Worm (Caenorhabditis elegans) whole organism, L1 larva: Measurements from ENCODE around the gene sluh-7.

Experiments
- C16A3.4 ChIP-seq: fragments of 150-350 bp; optimal IDR thresholded peaks from 2 replicates; lab custom pipeline; 2014; ENCODE audit warnings: missing biosample characterization, missing genetic modification characterization
- F16B12.6 ChIP-seq: fragments of 150-350 bp; optimal IDR thresholded peaks from 2 replicates; lab custom pipeline; 2014; ENCODE audit warnings: missing biosample characterization, missing genetic modification characterization
- aha-1 ChIP-seq: fragments of 150-350 bp; optimal IDR thresholded peaks from 2 replicates; lab custom pipeline; 2014; ENCODE audit warnings: missing biosample characterization, missing genetic modification characterization
- blmp-1 ChIP-seq: fragments of 150-350 bp; optimal IDR thresholded peaks from 2 replicates; lab custom pipeline; 2014; ENCODE audit warnings: missing biosample characterization, missing genetic modification characterization
- ceh-8 ChIP-seq: fragments of 200-800 bp; sonication (Bioruptor generic); optimal IDR thresholded peaks from 2 replicates; lab custom pipeline; 2018; ENCODE audit warnings: mild to moderate bottlenecking, missing genetic modification characterization, moderate library complexity, missing compliant biosample characterization
- ceh-82 ChIP-seq, 3 experiments: fragments of 150-350 bp in 1 of 3; sonication (generic microtip) in 2 of 3; optimal IDR thresholded peaks; 2 replicates each; lab custom pipeline; 2014 to 2017; ENCODE audit warnings: missing biosample characterization in 3 of 3, missing genetic modification characterization in 3 of 3
- ceh-88 ChIP-seq: fragments of 200-800 bp; sonication (Bioruptor generic); IDR thresholded peaks from 2 replicates; pipeline ENCODE4 v1.3.6; 2022; ENCODE audit warnings: missing genetic modification characterization, missing compliant biosample characterization
- ces-1 ChIP-seq: fragments of 150-350 bp; optimal IDR thresholded peaks from 2 replicates; lab custom pipeline; 2014; ENCODE audit warnings: missing biosample characterization, missing genetic modification reagents, missing genetic modification characterization
- dpl-1 ChIP-seq, 3 experiments: fragments of 150-350 bp in 2 of 3; sonication (generic microtip) in 1 of 3; optimal IDR thresholded peaks; 2 replicates each; lab custom pipeline; 2014 to 2017; ENCODE audit warnings: missing biosample characterization in 3 of 3, missing genetic modification characterization in 3 of 3, missing genetic modification reagents in 3 of 3
- dsc-1 ChIP-seq: sonication (generic microtip); optimal IDR thresholded peaks from 2 replicates; lab custom pipeline; 2016; ENCODE audit warnings: mild to moderate bottlenecking, missing genetic modification characterization, missing compliant biosample characterization
- efl-1 ChIP-seq, 4 experiments: fragments of 150-350 bp; optimal IDR thresholded peaks in 3 of 4; peaks in 1 of 4; 1 replicate in 1 of 4; 2 replicates in 3 of 4; lab custom pipeline; 2014; ENCODE audit warnings: missing biosample characterization in 2 of 4, missing genetic modification characterization in 2 of 4, missing genetic modification reagents in 2 of 4
- egl-27 ChIP-seq, 2 experiments: fragments of 150-350 bp in 1 of 2; sonication (generic microtip); optimal IDR thresholded peaks; 3 replicates each; lab custom pipeline; 2017 to 2018; ENCODE audit warnings: missing biosample characterization in 2 of 2, missing genetic modification characterization in 2 of 2, missing genetic modification reagents in 2 of 2
- elt-3 ChIP-seq, 6 experiments: fragments of 150-350 bp in 1 of 6; sonication (generic microtip); optimal IDR thresholded peaks; 2 replicates each; lab custom pipeline; 2017 to 2018; ENCODE audit warnings: missing biosample characterization in 6 of 6, missing genetic modification characterization in 6 of 6, inconsistent platforms in 1 of 6
- ets-5 ChIP-seq: fragments of 200-800 bp; sonication (Bioruptor generic); IDR thresholded peaks from 2 replicates; pipeline ENCODE4 v1.3.6; 2022; ENCODE audit warnings: missing genetic modification characterization, missing compliant biosample characterization
- fkh-4 ChIP-seq: sonication (generic microtip); optimal IDR thresholded peaks from 2 replicates; lab custom pipeline; 2016; ENCODE audit warnings: missing compliant biosample characterization, missing genetic modification characterization, borderline replicate concordance
- grh-1 ChIP-seq: fragments of 200-800 bp; sonication (Bioruptor generic); IDR thresholded peaks from 2 replicates; pipeline ENCODE4 v1.3.6; 2022; ENCODE audit warnings: missing genetic modification reagents, missing genetic modification characterization, missing compliant biosample characterization
- hlh-17 ChIP-seq: fragments of 200-800 bp; sonication (Bioruptor generic); optimal IDR thresholded peaks from 2 replicates; lab custom pipeline; 2018; ENCODE audit warnings: missing genetic modification characterization, mild to moderate bottlenecking, missing compliant biosample characterization, moderate library complexity, borderline replicate concordance
- irx-1 ChIP-seq: sonication (generic microtip); optimal IDR thresholded peaks from 2 replicates; lab custom pipeline; 2016; ENCODE audit warnings: missing genetic modification characterization, missing compliant biosample characterization
- jun-1 ChIP-seq: fragments of 150-350 bp; optimal IDR thresholded peaks from 2 replicates; lab custom pipeline; 2014; ENCODE audit warnings: missing biosample characterization, missing genetic modification reagents, missing genetic modification characterization
- lin-13 ChIP-seq: fragments of 150-350 bp; optimal IDR thresholded peaks from 2 replicates; lab custom pipeline; 2014; ENCODE audit warnings: missing biosample characterization, missing genetic modification reagents, missing genetic modification characterization
- lin-14 ChIP-seq: fragments of 200-800 bp; sonication (Bioruptor generic); optimal IDR thresholded peaks from 2 replicates; lab custom pipeline; 2018; ENCODE audit warnings: mild to moderate bottlenecking, missing genetic modification characterization, moderate library complexity, missing compliant biosample characterization
- lin-15B ChIP-seq: fragments of 150-350 bp; sonication (generic microtip); optimal IDR thresholded peaks from 3 replicates; lab custom pipeline; 2014; ENCODE audit warnings: missing biosample characterization, missing genetic modification characterization
- lin-35 ChIP-seq, 2 experiments: fragments of 150-350 bp; optimal IDR thresholded peaks; 2 replicates each; lab custom pipeline; 2014; ENCODE audit warnings: missing biosample characterization in 2 of 2, missing genetic modification characterization in 2 of 2, missing genetic modification reagents in 2 of 2
- lsy-2 ChIP-seq, 2 experiments: fragments of 150-350 bp; optimal IDR thresholded peaks; 2 replicates each; lab custom pipeline; 2014; ENCODE audit warnings: missing biosample characterization in 2 of 2, missing genetic modification characterization in 2 of 2
- mep-1 ChIP-seq: fragments of 150-350 bp; optimal IDR thresholded peaks from 2 replicates; lab custom pipeline; 2014; ENCODE audit warnings: missing biosample characterization, missing genetic modification characterization
- nhr-11 ChIP-seq: fragments of 150-350 bp; optimal IDR thresholded peaks from 2 replicates; lab custom pipeline; 2014; ENCODE audit warnings: missing biosample characterization, missing genetic modification characterization
- nhr-20 ChIP-seq: sonication (generic microtip); optimal IDR thresholded peaks from 2 replicates; lab custom pipeline; 2016; ENCODE audit warnings: mild to moderate bottlenecking, missing genetic modification characterization, missing compliant biosample characterization
- nhr-47 ChIP-seq: sonication (generic microtip); optimal IDR thresholded peaks from 2 replicates; lab custom pipeline; 2016; ENCODE audit warnings: mild to moderate bottlenecking, missing genetic modification characterization, moderate library complexity, missing compliant biosample characterization
- nhr-71 ChIP-seq: sonication (generic microtip); optimal IDR thresholded peaks from 2 replicates; lab custom pipeline; 2016; ENCODE audit warnings: mild to moderate bottlenecking, missing genetic modification characterization, moderate library complexity, missing compliant biosample characterization
- nhr-85 ChIP-seq: sonication (generic microtip); peaks from one replicate; lab custom pipeline; 2016; ENCODE audit warnings: missing genetic modification characterization, inconsistent platforms, missing compliant biosample characterization
- pax-3 ChIP-seq: fragments of 200-800 bp; sonication (Bioruptor generic); optimal IDR thresholded peaks from 2 replicates; lab custom pipeline; 2018; ENCODE audit warnings: mild to moderate bottlenecking, missing genetic modification characterization, moderate library complexity, missing compliant biosample characterization
- rnt-1 ChIP-seq: sonication (generic microtip); optimal IDR thresholded peaks from 2 replicates; lab custom pipeline; 2016; ENCODE audit warnings: mild to moderate bottlenecking, missing genetic modification characterization, moderate library complexity, missing compliant biosample characterization
- skn-1 ChIP-seq: fragments of 150-350 bp; optimal IDR thresholded peaks from 2 replicates; lab custom pipeline; 2014; ENCODE audit warnings: missing biosample characterization, missing genetic modification characterization
- snu-23 ChIP-seq: sonication (generic microtip); optimal IDR thresholded peaks from 2 replicates; lab custom pipeline; 2016; ENCODE audit warnings: missing genetic modification characterization, missing compliant biosample characterization
- sox-4 ChIP-seq: sonication (generic microtip); optimal IDR thresholded peaks from 2 replicates; lab custom pipeline; 2016; ENCODE audit warnings: missing genetic modification characterization, missing compliant biosample characterization
- swsn-7 ChIP-seq: sonication (generic microtip); optimal IDR thresholded peaks from 2 replicates; lab custom pipeline; 2016; ENCODE audit warnings: missing genetic modification characterization, missing compliant biosample characterization
- tbx-2 ChIP-seq: sonication (generic microtip); optimal IDR thresholded peaks from 2 replicates; lab custom pipeline; 2016; ENCODE audit warnings: missing genetic modification characterization, missing compliant biosample characterization
- unc-130 ChIP-seq: fragments of 150-350 bp; optimal IDR thresholded peaks from 2 replicates; lab custom pipeline; 2017; ENCODE audit warnings: missing biosample characterization, missing genetic modification characterization, inconsistent platforms
- unc-86 ChIP-seq: sonication (generic microtip); optimal IDR thresholded peaks from 2 replicates; lab custom pipeline; 2016; ENCODE audit warnings: missing genetic modification characterization, missing compliant biosample characterization
- unc-98 ChIP-seq: fragments of 200-800 bp; sonication (Bioruptor generic); IDR thresholded peaks from 2 replicates; pipeline ENCODE4 v1.3.6; 2022; ENCODE audit warnings: missing genetic modification characterization, missing compliant biosample characterization

sluh-7 gene

ce11 chrV:10341905-10342328, 13.7 kb downstream of the sluh-7 start, which contains the start of gene K07C5.13 (continued):
- TF ChIP-seq fkh-4 (tag; lab: Kevin White, UChicago) (peak; percentile 55), tbx-2 (peak; percentile 77), lsy-2 (tag; optimal IDR thresholded peaks at IDR 0.05; lab: Kevin White, UChicago) (peak; percentile 70 to 71), grh-1 (GFP tag; lab: Robert Waterston, UW) (peak; percentile 89), ceh-82 (tag; optimal IDR thresholded peaks at IDR 0.05; lab: Kevin White, UChicago) (peak; percentile 26 to 74 (median 58)), dsc-1 (tag; lab: Kevin White, UChicago) (peak; percentile 83), unc-86 (peak; percentile 72), F16B12.6 (tag; lab: Kevin White, UChicago) (peak; percentile 28)

- TF ChIP-seq efl-1 (optimal IDR thresholded peaks at IDR 0.05; lab: Kevin White, UChicago) (no peak), efl-1 (GFP tag; optimal IDR thresholded peaks at IDR 0.05 in 1 of 2; lab: Kevin White, UChicago) (no peak), ceh-8 (GFP tag; lab: Kevin White, UChicago) (no peak), lsy-2 (tag; optimal IDR thresholded peaks at IDR 0.05; lab: Kevin White, UChicago) (no peak), pax-3 (tag; lab: Kevin White, UChicago) (no peak), jun-1 (tag; lab: Kevin White, UChicago) (no peak), aha-1 (no peak)
These were observed 16.4 kb downstream of the sluh-7 start, which contains the start of gene K07C5.2 for ce11 chrV:10339200-10339599. Gene K07C5.2, plus strand, starts transcription at chrV:10339500.

ce11 chrV:10338305-10338992, 17.2 kb downstream of the sluh-7 start, which contains the start of gene arx-2:
Gene arx-2, minus strand, starts transcription at chrV:10338355.
- TF ChIP-seq ces-1 (GFP tag; lab: Kevin White, UChicago): no peak
- peak; percentile 53 for TF ChIP-seq lin-14 (GFP tag; lab: Kevin White, UChicago)
- TF ChIP-seq lin-15B (tag; lab: Kevin White, UChicago): peak; percentile 54
- no peak for TF ChIP-seq fkh-4 (tag; lab: Kevin White, UChicago)
- no peak for TF ChIP-seq swsn-7 (tag; lab: Kevin White, UChicago)
- TF ChIP-seq sox-4 (tag; lab: Kevin White, UChicago): no peak
- TF ChIP-seq unc-86: no peak
- TF ChIP-seq ceh-82 (tag; optimal IDR thresholded peaks at IDR 0.05; lab: Kevin White, UChicago): peak in 1 of 3 experiments; percentile 30
- no peak for TF ChIP-seq nhr-11
- TF ChIP-seq dpl-1 (GFP tag; optimal IDR thresholded peaks at IDR 0.05; lab: Kevin White, UChicago): peak in 1 of 3 experiments; percentile 64
- TF ChIP-seq lin-13 (GFP tag; lab: Kevin White, UChicago): peak; percentile 6
- peak in 1 of 6 experiments; percentile 26 for TF ChIP-seq elt-3 (tag; optimal IDR thresholded peaks at IDR 0.05; lab: Kevin White, UChicago)
- TF ChIP-seq nhr-71 (tag; lab: Kevin White, UChicago): peak; percentile 31
- peak; percentile 32 to 68 for TF ChIP-seq lsy-2 (tag; optimal IDR thresholded peaks at IDR 0.05; lab: Kevin White, UChicago)
- no peak for TF ChIP-seq aha-1
- TF ChIP-seq nhr-47: peak; percentile 12
- no peak for TF ChIP-seq hlh-17 (GFP tag; lab: Kevin White, UChicago)
- no peak for TF ChIP-seq unc-98
- peak; percentile 32 to 39 for TF ChIP-seq lin-35 (GFP tag; optimal IDR thresholded peaks at IDR 0.05; lab: Kevin White, UChicago)
- peak; percentile 40 to 44 for TF ChIP-seq efl-1 (optimal IDR thresholded peaks at IDR 0.05; lab: Kevin White, UChicago)
- peak; percentile 49 to 85 for TF ChIP-seq efl-1 (GFP tag; optimal IDR thresholded peaks at IDR 0.05 in 1 of 2; lab: Kevin White, UChicago)
- peak; percentile 61 for TF ChIP-seq skn-1 (tag; lab: Kevin White, UChicago)
- no peak for TF ChIP-seq egl-27 (tag; optimal IDR thresholded peaks at IDR 0.05; lab: Kevin White, UChicago)
- peak; percentile 16 for TF ChIP-seq nhr-85 (tag; lab: Kevin White, UChicago)
- peak; percentile 25 for TF ChIP-seq nhr-20 (tag; lab: Kevin White, UChicago)
- no peak for TF ChIP-seq tbx-2
- TF ChIP-seq irx-1: no peak
- peak; percentile 58 for TF ChIP-seq mep-1 (tag; lab: Kevin White, UChicago)
- TF ChIP-seq snu-23 (GFP tag; lab: Kevin White, UChicago): peak; percentile 36
- TF ChIP-seq ets-5 (GFP tag; lab: Robert Waterston, UW): no peak
- peak; percentile 59 for TF ChIP-seq unc-130 (tag; lab: Kevin White, UChicago)
- peak; percentile 16 for TF ChIP-seq rnt-1
- TF ChIP-seq blmp-1 (tag; lab: Kevin White, UChicago): peak; percentile 64
- TF ChIP-seq F16B12.6 (tag; lab: Kevin White, UChicago): no peak
- no peak for TF ChIP-seq ceh-88 (GFP tag; lab: Robert Waterston, UW)
- peak; percentile 68 for TF ChIP-seq C16A3.4 (tag; lab: Kevin White, UChicago)
